Worm (Caenorhabditis elegans): ENCODE results near the gene F28H6.7.

Gene F28H6.7

ce11 chrX:14070950-14071349 lies 45.0 kb upstream of the F28H6.7 start, which contains the start of gene C33G3.4 (continued):
- peak; percentile 39 for TF ChIP-seq atf-7 (tag; optimal IDR thresholded peaks at IDR 0.05)
- no peak for TF ChIP-seq B0019.2 (GFP tag; conservative IDR thresholded peaks at IDR 0.05)
- no peak for TF ChIP-seq pbrm-1 (GFP tag; IDR thresholded peaks at IDR 0.05)
- no peak for TF ChIP-seq egrh-3 (GFP tag; IDR thresholded peaks at IDR 0.05)
- no peak for TF ChIP-seq let-526 (GFP tag; IDR thresholded peaks at IDR 0.05)
- no peak for TF ChIP-seq snpc-1.1 (tag; optimal IDR thresholded peaks at IDR 0.05; ENCODE audit: insufficient read depth)
- TF ChIP-seq snpc-3.4 (tag; optimal IDR thresholded peaks at IDR 0.05): no peak
- no peak for TF ChIP-seq B0261.1 (tag; optimal IDR thresholded peaks at IDR 0.05)
- no peak for TF ChIP-seq sptf-2 (GFP tag; optimal IDR thresholded peaks at IDR 0.05)
- no peak for TF ChIP-seq rec-8 (tag; optimal IDR thresholded peaks at IDR 0.05)
- TF ChIP-seq hmg-20 (GFP tag; IDR thresholded peaks at IDR 0.05): no peak
- no peak for TF ChIP-seq madf-3 (GFP tag; IDR thresholded peaks at IDR 0.05)
- TF ChIP-seq unc-130 (GFP tag; optimal IDR thresholded peaks at IDR 0.05): no peak
- peak; percentile 38 for TF ChIP-seq tbp1 (GFP tag; optimal IDR thresholded peaks at IDR 0.05)
- no peak for TF ChIP-seq K12H6.12 (tag; optimal IDR thresholded peaks at IDR 0.05)
- peak; percentile 71 for TF ChIP-seq ztf-22 (GFP tag; optimal IDR thresholded peaks at IDR 0.05)
- no peak for TF ChIP-seq repo-1 (tag; optimal IDR thresholded peaks at IDR 0.05)
- TF ChIP-seq dox-1 (GFP tag; IDR thresholded peaks at IDR 0.05): peak; percentile 56
- no peak for TF ChIP-seq lin-40 (tag; optimal IDR thresholded peaks at IDR 0.05)
- no peak for TF ChIP-seq snpc-4 (GFP tag; optimal IDR thresholded peaks at IDR 0.05)
- peak in 1 of 4 experiments; percentile 57 for TF ChIP-seq snpc-4 (tag; optimal IDR thresholded peaks at IDR 0.05)
- TF ChIP-seq F49E8.2 (tag; optimal IDR thresholded peaks at IDR 0.05; ENCODE audit: insufficient read depth): no peak
- no peak for TF ChIP-seq F55B11.4 (tag; optimal IDR thresholded peaks at IDR 0.05; ENCODE audit: borderline replicate concordance, insufficient read depth)
- TF ChIP-seq attf-5 (GFP tag; optimal IDR thresholded peaks at IDR 0.05): peak; percentile 3
- no peak for TF ChIP-seq ztf-25 (GFP tag; IDR thresholded peaks at IDR 0.05)
- no peak for TF ChIP-seq rpc-1 (optimal IDR thresholded peaks at IDR 0.05)
- no peak for TF ChIP-seq rpc-1 (tag; optimal IDR thresholded peaks at IDR 0.05)
- no peak for TF ChIP-seq aptf-3 (GFP tag; IDR thresholded peaks at IDR 0.05)
- TF ChIP-seq F10E7.11 (tag; optimal IDR thresholded peaks at IDR 0.05): no peak
- TF ChIP-seq ztf-26 (tag; optimal IDR thresholded peaks at IDR 0.05): no peak

- no peak for TF ChIP-seq ztf-26 (tag; optimal IDR thresholded peaks at IDR 0.05)
- TF ChIP-seq somi-1 (GFP tag; optimal IDR thresholded peaks at IDR 0.05): no peak
- TF ChIP-seq madf-8 (GFP tag; conservative IDR thresholded peaks at IDR 0.05): no peak
- no peak for TF ChIP-seq dpl-1 (GFP tag; optimal IDR thresholded peaks at IDR 0.05)
- TF ChIP-seq F57C9.4 (tag; optimal IDR thresholded peaks at IDR 0.05): no peak
- TF ChIP-seq hlh-12 (tag; optimal IDR thresholded peaks at IDR 0.05): no peak
- no peak for TF ChIP-seq C17E4.6 (GFP tag; IDR thresholded peaks at IDR 0.05)
- no peak for TF ChIP-seq snpc-1.3 (tag; optimal IDR thresholded peaks at IDR 0.05; ENCODE audit: insufficient read depth)
- TF ChIP-seq F33H1.4 (GFP tag; IDR thresholded peaks at IDR 0.05): no peak
- TF ChIP-seq ztf-25 (GFP tag; IDR thresholded peaks at IDR 0.05): no peak
- TF ChIP-seq nfyb-1 (GFP tag; IDR thresholded peaks at IDR 0.05): no peak
- no peak for TF ChIP-seq unc-62 (GFP tag; optimal IDR thresholded peaks at IDR 0.05)
- no peak for TF ChIP-seq athp-1 (tag; optimal IDR thresholded peaks at IDR 0.05)
- TF ChIP-seq xnd-1 (tag; optimal IDR thresholded peaks at IDR 0.05): no peak
- no peak for TF ChIP-seq hsf-1 (GFP tag; IDR thresholded peaks at IDR 0.05)
- no peak for TF ChIP-seq gei-17 (GFP tag; optimal IDR thresholded peaks at IDR 0.05)
- TF ChIP-seq pha-4 (tag; optimal IDR thresholded peaks at IDR 0.05): no peak
- no peak for TF ChIP-seq egl-18 (GFP tag; IDR thresholded peaks at IDR 0.05)
These were observed 37.3 kb upstream of the F28H6.7 start, which contains the start of gene C33G3.5 for ce11 chrX:14078574-14078973. Gene C33G3.5, minus strand, starts transcription at chrX:14078674.
